Worm (Caenorhabditis elegans) whole organism, L4/young adult: ENCODE data around the gene cest-4.

Source experiments
- W03F9.2 ChIP-seq: fragments of 150-350 bp; optimal IDR thresholded peaks from 2 replicates; lab custom pipeline; 2014; ENCODE audit warnings: missing biosample characterization, missing genetic modification characterization
- dao-5 ChIP-seq: sonication (generic microtip); optimal IDR thresholded peaks from 2 replicates; lab custom pipeline; 2016; ENCODE audit warnings: missing genotype, missing genetic modification characterization, moderate library complexity, missing compliant biosample characterization
- him-1 ChIP-seq: sonication (generic microtip); optimal IDR thresholded peaks from 2 replicates; lab custom pipeline; 2016; ENCODE audit warnings: missing genotype, missing genetic modification reagents, missing genetic modification characterization, missing compliant biosample characterization

- TF ChIP-seq him-1: no peak
- no peak for TF ChIP-seq dao-5 (tag; lab: Kevin White, UChicago)
- no peak for TF ChIP-seq W03F9.2 (tag; lab: Kevin White, UChicago)
These were observed 25.0 kb downstream of the cest-4 start for ce11 chrIV:6777156-6777555.
